Worm (Caenorhabditis elegans) whole organism, L1 larva: ENCODE data around the gene W03C9.1.

Experiments used
- C16A3.4 ChIP-seq: fragments of 150-350 bp; optimal IDR thresholded peaks from 2 replicates; lab custom pipeline; 2014; ENCODE audit warnings: missing biosample characterization, missing genetic modification characterization
- F16B12.6 ChIP-seq: fragments of 150-350 bp; optimal IDR thresholded peaks from 2 replicates; lab custom pipeline; 2014; ENCODE audit warnings: missing biosample characterization, missing genetic modification characterization
- aha-1 ChIP-seq: fragments of 150-350 bp; optimal IDR thresholded peaks from 2 replicates; lab custom pipeline; 2014; ENCODE audit warnings: missing biosample characterization, missing genetic modification characterization
- alr-1 ChIP-seq: fragments of 200-800 bp; sonication (Bioruptor generic); optimal IDR thresholded peaks from 2 replicates; lab custom pipeline; 2018; ENCODE audit warnings: borderline replicate concordance, mild to moderate bottlenecking, missing genetic modification characterization, missing compliant biosample characterization
- aly-2 ChIP-seq: fragments of 150-350 bp; optimal IDR thresholded peaks from 2 replicates; lab custom pipeline; 2014; ENCODE audit warnings: missing biosample characterization, missing genetic modification characterization
- ceh-8 ChIP-seq: fragments of 200-800 bp; sonication (Bioruptor generic); optimal IDR thresholded peaks from 2 replicates; lab custom pipeline; 2018; ENCODE audit warnings: mild to moderate bottlenecking, missing genetic modification characterization, moderate library complexity, missing compliant biosample characterization
- ces-1 ChIP-seq: fragments of 150-350 bp; optimal IDR thresholded peaks from 2 replicates; lab custom pipeline; 2014; ENCODE audit warnings: missing biosample characterization, missing genetic modification reagents, missing genetic modification characterization
- dpl-1 ChIP-seq, 3 experiments: fragments of 150-350 bp in 2 of 3; sonication (generic microtip) in 1 of 3; optimal IDR thresholded peaks; 2 replicates each; lab custom pipeline; 2014 to 2017; ENCODE audit warnings: missing biosample characterization in 3 of 3, missing genetic modification characterization in 3 of 3, missing genetic modification reagents in 3 of 3
- dsc-1 ChIP-seq: sonication (generic microtip); optimal IDR thresholded peaks from 2 replicates; lab custom pipeline; 2016; ENCODE audit warnings: mild to moderate bottlenecking, missing genetic modification characterization, missing compliant biosample characterization
- efl-1 ChIP-seq, 4 experiments: fragments of 150-350 bp; optimal IDR thresholded peaks in 3 of 4; peaks in 1 of 4; 1 replicate in 1 of 4; 2 replicates in 3 of 4; lab custom pipeline; 2014; ENCODE audit warnings: missing biosample characterization in 2 of 4, missing genetic modification characterization in 2 of 4, missing genetic modification reagents in 2 of 4
- fkh-10 ChIP-seq: sonication (generic microtip); optimal IDR thresholded peaks from 2 replicates; lab custom pipeline; 2017; ENCODE audit warnings: missing biosample characterization, missing genetic modification reagents, missing genetic modification characterization
- fos-1 ChIP-seq: fragments of 150-350 bp; optimal IDR thresholded peaks from 2 replicates; lab custom pipeline; 2014; ENCODE audit warnings: missing biosample characterization, missing genetic modification characterization
- hlh-17 ChIP-seq: fragments of 200-800 bp; sonication (Bioruptor generic); optimal IDR thresholded peaks from 2 replicates; lab custom pipeline; 2018; ENCODE audit warnings: missing genetic modification characterization, mild to moderate bottlenecking, missing compliant biosample characterization, moderate library complexity, borderline replicate concordance
- hpl-2 ChIP-seq: fragments of 150-350 bp; optimal IDR thresholded peaks from 2 replicates; lab custom pipeline; 2014; ENCODE audit warnings: missing biosample characterization, missing genetic modification reagents, missing genetic modification characterization
- irx-1 ChIP-seq: sonication (generic microtip); optimal IDR thresholded peaks from 2 replicates; lab custom pipeline; 2016; ENCODE audit warnings: missing genetic modification characterization, missing compliant biosample characterization
- isw-1 ChIP-seq: fragments of 200-800 bp; sonication (Bioruptor generic); IDR thresholded peaks from 2 replicates; pipeline ENCODE4 v1.3.6; 2022; ENCODE audit warnings: missing genetic modification characterization, missing compliant biosample characterization
- jun-1 ChIP-seq: fragments of 150-350 bp; optimal IDR thresholded peaks from 2 replicates; lab custom pipeline; 2014; ENCODE audit warnings: missing biosample characterization, missing genetic modification reagents, missing genetic modification characterization
- lin-15B ChIP-seq: fragments of 150-350 bp; sonication (generic microtip); optimal IDR thresholded peaks from 3 replicates; lab custom pipeline; 2014; ENCODE audit warnings: missing biosample characterization, missing genetic modification characterization
- lsy-2 ChIP-seq, 2 experiments: fragments of 150-350 bp; optimal IDR thresholded peaks; 2 replicates each; lab custom pipeline; 2014; ENCODE audit warnings: missing biosample characterization in 2 of 2, missing genetic modification characterization in 2 of 2
- nhr-12 ChIP-seq: sonication (generic microtip); optimal IDR thresholded peaks from 2 replicates; lab custom pipeline; 2017; ENCODE audit warnings: missing biosample characterization, missing genetic modification characterization
- nhr-77 ChIP-seq: fragments of 150-350 bp; optimal IDR thresholded peaks from 2 replicates; lab custom pipeline; 2014; ENCODE audit warnings: missing biosample characterization, missing genetic modification characterization
- nhr-84 ChIP-seq: sonication (generic microtip); optimal IDR thresholded peaks from 2 replicates; lab custom pipeline; 2017; ENCODE audit warnings: missing biosample characterization, missing genetic modification characterization
- skn-1 ChIP-seq: fragments of 150-350 bp; optimal IDR thresholded peaks from 2 replicates; lab custom pipeline; 2014; ENCODE audit warnings: missing biosample characterization, missing genetic modification characterization
- sox-4 ChIP-seq: sonication (generic microtip); optimal IDR thresholded peaks from 2 replicates; lab custom pipeline; 2016; ENCODE audit warnings: missing genetic modification characterization, missing compliant biosample characterization
- sptf-1 ChIP-seq: fragments of 150-350 bp; optimal IDR thresholded peaks from 2 replicates; lab custom pipeline; 2014; ENCODE audit warnings: missing biosample characterization, missing genetic modification characterization
- unc-130 ChIP-seq: fragments of 150-350 bp; optimal IDR thresholded peaks from 2 replicates; lab custom pipeline; 2017; ENCODE audit warnings: missing biosample characterization, missing genetic modification characterization, inconsistent platforms
- unc-86 ChIP-seq: sonication (generic microtip); optimal IDR thresholded peaks from 2 replicates; lab custom pipeline; 2016; ENCODE audit warnings: missing genetic modification characterization, missing compliant biosample characterization
- zip-4 ChIP-seq: fragments of 200-800 bp; sonication (Bioruptor generic); optimal IDR thresholded peaks from 2 replicates; lab custom pipeline; 2018; ENCODE audit warnings: mild to moderate bottlenecking, missing genetic modification characterization, moderate library complexity, missing compliant biosample characterization
- ztf-4 ChIP-seq: fragments of 150-350 bp; optimal IDR thresholded peaks from 2 replicates; lab custom pipeline; 2014; ENCODE audit warnings: missing biosample characterization, missing genetic modification characterization

W03C9.1 gene

ce11 chrII:11922757-11923538, 39.0 kb downstream of the W03C9.1 start:
- TF ChIP-seq efl-1 (optimal IDR thresholded peaks at IDR 0.05; lab: Kevin White, UChicago): no peak
- peak in 1 of 2 experiments; percentile 61 for TF ChIP-seq efl-1 (GFP tag; optimal IDR thresholded peaks at IDR 0.05 in 1 of 2; lab: Kevin White, UChicago)
- TF ChIP-seq fkh-10 (GFP tag; lab: Kevin White, UChicago): no peak

ce11 chrII:11917530-11917952, 44.4 kb downstream of the W03C9.1 start:
- no peak for TF ChIP-seq fos-1 (tag; lab: Kevin White, UChicago)
- no peak for TF ChIP-seq fkh-10 (GFP tag; lab: Kevin White, UChicago)
- TF ChIP-seq nhr-84: no peak
- no peak for TF ChIP-seq ztf-4
- no peak for TF ChIP-seq jun-1
- TF ChIP-seq lin-15B (tag; lab: Kevin White, UChicago): no peak
- TF ChIP-seq nhr-77 (tag; lab: Kevin White, UChicago): no peak
- no peak for TF ChIP-seq aha-1 (tag; lab: Kevin White, UChicago)
- no peak for TF ChIP-seq lsy-2 (tag; optimal IDR thresholded peaks at IDR 0.05; lab: Kevin White, UChicago)
- TF ChIP-seq ceh-8 (GFP tag; lab: Kevin White, UChicago): no peak
- no peak for TF ChIP-seq ces-1
- no peak for TF ChIP-seq alr-1 (tag; lab: Kevin White, UChicago)
- TF ChIP-seq skn-1: no peak
- TF ChIP-seq irx-1: no peak
- TF ChIP-seq F16B12.6 (tag; lab: Kevin White, UChicago): no peak
- TF ChIP-seq, all 84 proteins: peak for 0

DNA sequence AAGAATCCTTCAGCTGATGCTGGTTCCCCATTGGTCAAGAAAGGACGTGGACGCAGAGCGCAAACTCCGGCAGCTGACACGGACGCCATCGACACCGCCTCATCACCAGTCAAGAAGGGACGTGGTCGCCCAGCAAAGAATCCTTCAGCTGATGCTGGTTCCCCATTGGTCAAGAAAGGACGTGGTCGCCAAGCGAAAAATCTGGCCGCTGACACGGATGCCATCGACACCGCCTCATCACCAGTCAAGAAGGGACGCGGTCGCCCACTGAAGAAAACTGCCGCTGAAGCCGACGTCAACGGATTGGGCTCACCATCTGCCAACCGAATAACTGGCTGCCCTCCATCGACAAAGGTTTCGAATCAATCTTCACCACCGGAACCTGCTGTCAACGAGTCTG, 45.0 kb downstream of the W03C9.1 start:
- TF ChIP-seq efl-1 (optimal IDR thresholded peaks at IDR 0.05; lab: Kevin White, UChicago) (no peak), efl-1 (GFP tag; optimal IDR thresholded peaks at IDR 0.05 in 1 of 2; lab: Kevin White, UChicago) (peak in 1 of 2 experiments; percentile 63), fos-1 (tag; lab: Kevin White, UChicago) (no peak), nhr-77 (tag; lab: Kevin White, UChicago) (no peak), dsc-1 (tag; lab: Kevin White, UChicago) (no peak), aly-2 (no peak), sox-4 (tag; lab: Kevin White, UChicago) (no peak), isw-1 (GFP tag; lab: Robert Waterston, UW) (no peak), nhr-12 (no peak)

ce11 chrII:11916555-11916941, 45.4 kb downstream of the W03C9.1 start:
- TF ChIP-seq hlh-17 (GFP tag; lab: Kevin White, UChicago) (no peak), ceh-8 (GFP tag; lab: Kevin White, UChicago) (no peak), unc-86 (no peak), isw-1 (GFP tag; lab: Robert Waterston, UW) (no peak), sptf-1 (tag; lab: Kevin White, UChicago) (no peak), unc-130 (tag; lab: Kevin White, UChicago) (no peak), zip-4 (GFP tag; lab: Kevin White, UChicago) (no peak)

DNA sequence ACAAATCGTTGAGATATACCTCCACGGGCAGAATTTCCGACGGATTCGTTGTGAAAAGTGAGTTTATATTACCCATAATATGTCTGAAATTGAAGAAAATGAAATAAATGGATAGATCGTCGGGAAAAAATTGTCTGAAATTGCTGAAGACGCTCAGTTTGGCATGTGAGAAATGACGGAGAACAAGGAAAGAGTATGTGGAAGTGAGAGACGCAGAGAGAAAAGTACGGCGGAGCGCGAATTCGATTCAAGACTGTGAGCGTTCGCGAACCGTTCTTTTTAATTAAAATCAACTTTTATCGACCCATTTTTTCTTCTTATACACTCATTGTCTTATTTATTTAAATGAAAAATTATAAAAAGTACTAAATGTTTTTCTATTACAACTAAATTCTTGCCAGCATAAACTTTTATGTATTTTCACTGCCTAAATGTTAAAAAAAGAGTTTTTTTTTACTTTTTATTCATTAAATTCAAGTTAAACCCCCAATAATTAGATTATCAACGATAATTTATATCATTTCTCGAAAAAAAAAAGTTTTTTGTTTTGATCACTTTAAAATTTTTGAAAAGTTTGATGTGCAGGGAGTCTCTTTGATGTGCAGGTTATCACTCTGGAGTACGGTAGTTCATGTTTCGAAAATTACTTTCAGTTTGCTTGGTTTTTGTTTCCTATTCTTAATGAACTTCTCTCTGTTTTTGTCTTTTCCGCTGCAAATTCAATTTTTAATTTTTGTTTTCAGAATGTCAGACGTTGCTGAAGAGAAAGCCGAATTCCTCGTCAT, 46.0 kb downstream of the W03C9.1 start, which contains the start of the genes vps-15 and hmg-12:
Gene vps-15 (minus strand): TSS at position 83 of the 785 bp plus-strand sequence.
Gene hmg-12 (plus strand): TSS at position 744 of the 785 bp plus-strand sequence.
- peak; percentile 80 to 87 for TF ChIP-seq lsy-2 (tag; optimal IDR thresholded peaks at IDR 0.05; lab: Kevin White, UChicago)
- TF ChIP-seq dpl-1 (GFP tag; optimal IDR thresholded peaks at IDR 0.05; lab: Kevin White, UChicago): peak in 2 of 3 experiments; percentile 10 to 19
- TF ChIP-seq hpl-2 (GFP tag; lab: Kevin White, UChicago): peak; percentile 58
- no peak for TF ChIP-seq C16A3.4 (tag; lab: Kevin White, UChicago)
- TF ChIP-seq efl-1 (optimal IDR thresholded peaks at IDR 0.05; lab: Kevin White, UChicago): peak; percentile 31 to 85
- peak in 1 of 2 experiments; percentile 20 for TF ChIP-seq efl-1 (GFP tag; optimal IDR thresholded peaks at IDR 0.05 in 1 of 2; lab: Kevin White, UChicago)
